Worm (Caenorhabditis elegans) whole organism, young adult: Measurements from ENCODE around the gene dohh-1.
A peak's percentile ranks its signal among the peaks of the same experiment; 100 is the strongest.

Experiments
- B0019.2 ChIP-seq: fragments of 200-800 bp; sonication (Bioruptor generic); conservative IDR thresholded peaks from 2 replicates; pipeline ENCODE4 v1.3.6; 2022; ENCODE audit warnings: missing genetic modification reagents, missing genetic modification characterization, missing compliant biosample characterization
- B0336.3 ChIP-seq: fragments of 200-800 bp; sonication (Bioruptor generic); IDR thresholded peaks from 2 replicates; pipeline ENCODE4 v1.3.6; 2022; ENCODE audit warnings: missing genetic modification characterization, missing compliant biosample characterization
- F49E8.2 ChIP-seq: sonication (generic microtip); optimal IDR thresholded peaks from 3 replicates; lab custom pipeline; 2017; ENCODE audit warnings: missing genetic modification characterization, mild to moderate bottlenecking, missing compliant biosample characterization, antibody characterized with exemption, moderate library complexity; ENCODE audit not compliant: insufficient read depth
- T07F8.4 ChIP-seq: sonication (generic microtip); optimal IDR thresholded peaks from 2 replicates; lab custom pipeline; 2016; ENCODE audit warnings: mild to moderate bottlenecking, missing genetic modification characterization, moderate library complexity, missing compliant biosample characterization
- Y53G8AR.9 ChIP-seq: fragments of 200-800 bp; sonication (Bioruptor generic); conservative IDR thresholded peaks from 2 replicates; pipeline ENCODE4 v1.3.6; 2022; ENCODE audit warnings: missing genetic modification reagents, missing genetic modification characterization, missing compliant biosample characterization
- Y79H2A.3 ChIP-seq: fragments of 200-800 bp; sonication (Bioruptor generic); conservative IDR thresholded peaks from 2 replicates; pipeline ENCODE4 v1.3.6; 2022; ENCODE audit warnings: missing genetic modification reagents, missing genetic modification characterization, missing compliant biosample characterization
- ZK185.1 ChIP-seq: sonication (generic microtip); optimal IDR thresholded peaks from 2 replicates; lab custom pipeline; 2016; ENCODE audit warnings: mild to moderate bottlenecking, missing genetic modification characterization, missing compliant biosample characterization; ENCODE audit not compliant: poor library complexity, severe bottlenecking
- akir-1 ChIP-seq: fragments of 200-800 bp; sonication (Bioruptor generic); optimal IDR thresholded peaks from 2 replicates; lab custom pipeline; 2018; ENCODE audit warnings: mild to moderate bottlenecking, missing genetic modification characterization, moderate library complexity, missing compliant biosample characterization
- ama-1 ChIP-seq, 3 experiments: fragments of 150-350 bp in 1 of 3; sonication (generic microtip) in 2 of 3; optimal IDR thresholded peaks; 2 replicates each; lab custom pipeline; 2014 to 2018; ENCODE audit warnings: missing biosample characterization in 2 of 3, missing genetic modification characterization in 2 of 3, missing genetic modification reagents in 2 of 3
- aptf-2 ChIP-seq: fragments of 200-800 bp; sonication (Bioruptor generic); conservative IDR thresholded peaks from 2 replicates; pipeline ENCODE4 v1.3.6; 2022; ENCODE audit warnings: missing genetic modification reagents, missing genetic modification characterization, missing compliant biosample characterization
- atf-7 ChIP-seq: sonication (generic microtip); optimal IDR thresholded peaks from 2 replicates; lab custom pipeline; 2017; ENCODE audit warnings: mild to moderate bottlenecking, missing genetic modification characterization, missing compliant biosample characterization
- athp-1 ChIP-seq: sonication (generic microtip); optimal IDR thresholded peaks from 2 replicates; lab custom pipeline; 2017; ENCODE audit warnings: mild to moderate bottlenecking, missing genetic modification characterization, missing compliant biosample characterization
- attf-6 ChIP-seq: fragments of 200-800 bp; sonication (Bioruptor generic); IDR thresholded peaks from 2 replicates; pipeline ENCODE4 v1.3.6; 2022; ENCODE audit warnings: missing genetic modification reagents, missing genetic modification characterization, missing compliant biosample characterization
- ccch-3 ChIP-seq: fragments of 200-800 bp; sonication (Bioruptor generic); optimal IDR thresholded peaks from 2 replicates; lab custom pipeline; 2018; ENCODE audit warnings: mild to moderate bottlenecking, missing genetic modification characterization, missing compliant biosample characterization
- cebp-1 ChIP-seq, 2 experiments: fragments of 200-800 bp in 1 of 2; sonication (Bioruptor generic) in 1 of 2; sonication (generic microtip) in 1 of 2; IDR thresholded peaks in 1 of 2; optimal IDR thresholded peaks in 1 of 2; 2 replicates each; pipeline versions ENCODE4 v1.3.6 to Lab custom; 2017 to 2022; ENCODE audit warnings: missing compliant biosample characterization in 2 of 2, missing genetic modification characterization in 2 of 2, mild to moderate bottlenecking in 1 of 2, missing genetic modification reagents in 1 of 2, moderate library complexity in 1 of 2
- ceh-100 ChIP-seq: fragments of 200-800 bp; sonication (Bioruptor generic); IDR thresholded peaks from 2 replicates; pipeline ENCODE4 v1.3.6; 2022; ENCODE audit warnings: missing genetic modification reagents, missing genetic modification characterization, missing compliant biosample characterization
- ceh-58 ChIP-seq: fragments of 200-800 bp; sonication (Bioruptor generic); IDR thresholded peaks from 2 replicates; pipeline ENCODE4 v1.3.6; 2022; ENCODE audit warnings: missing genetic modification characterization, missing compliant biosample characterization
- chd-7 ChIP-seq: sonication (generic microtip); optimal IDR thresholded peaks from 2 replicates; lab custom pipeline; 2016; ENCODE audit warnings: mild to moderate bottlenecking, missing genetic modification characterization, moderate library complexity, missing compliant biosample characterization
- dpff-1 ChIP-seq: sonication (generic microtip); optimal IDR thresholded peaks from 2 replicates; lab custom pipeline; 2017; ENCODE audit warnings: mild to moderate bottlenecking, missing genetic modification characterization, missing compliant biosample characterization
- efl-1 ChIP-seq: fragments of 150-350 bp; optimal IDR thresholded peaks from 2 replicates; lab custom pipeline; 2014; ENCODE audit warnings: missing biosample characterization, missing genetic modification reagents, missing genetic modification characterization
- egl-18 ChIP-seq: fragments of 200-800 bp; sonication (Bioruptor generic); IDR thresholded peaks from 2 replicates; pipeline ENCODE4 v1.3.6; 2022; ENCODE audit warnings: missing genetic modification reagents, missing genetic modification characterization, missing compliant biosample characterization
- egl-44 ChIP-seq: fragments of 200-800 bp; sonication (Bioruptor generic); IDR thresholded peaks from 2 replicates; pipeline ENCODE4 v1.3.6; 2022; ENCODE audit warnings: missing genetic modification reagents, missing genetic modification characterization, missing compliant biosample characterization
- hlh-26 ChIP-seq: fragments of 200-800 bp; sonication (Bioruptor generic); conservative IDR thresholded peaks from 2 replicates; pipeline ENCODE4 v1.3.6; 2022; ENCODE audit warnings: missing genetic modification reagents, missing genetic modification characterization, missing compliant biosample characterization
- hmg-1.2 ChIP-seq: fragments of 200-800 bp; sonication (Bioruptor generic); IDR thresholded peaks from 2 replicates; pipeline ENCODE4 v1.3.6; 2022; ENCODE audit warnings: missing genetic modification reagents, missing genetic modification characterization, missing compliant biosample characterization
- hrde-1 ChIP-seq: sonication (generic microtip); optimal IDR thresholded peaks from 2 replicates; lab custom pipeline; 2016; ENCODE audit warnings: missing genetic modification characterization, mild to moderate bottlenecking, missing compliant biosample characterization, moderate library complexity, missing genotype, missing genetic modification reagents, borderline replicate concordance
- hsf-1 ChIP-seq: fragments of 200-800 bp; sonication (Bioruptor generic); IDR thresholded peaks from 2 replicates; pipeline ENCODE4 v1.3.6; 2022; ENCODE audit warnings: missing genetic modification reagents, missing genetic modification characterization, missing compliant biosample characterization
- let-526 ChIP-seq: fragments of 200-800 bp; sonication (Bioruptor generic); IDR thresholded peaks from 2 replicates; pipeline ENCODE4 v1.3.6; 2022; ENCODE audit warnings: missing genetic modification reagents, missing genetic modification characterization, missing compliant biosample characterization
- lin-54 ChIP-seq: fragments of 200-800 bp; sonication (Bioruptor generic); optimal IDR thresholded peaks from 2 replicates; lab custom pipeline; 2018; ENCODE audit warnings: mild to moderate bottlenecking, missing genetic modification characterization, missing compliant biosample characterization
- madf-3 ChIP-seq: fragments of 200-800 bp; sonication (Bioruptor generic); IDR thresholded peaks from 2 replicates; pipeline ENCODE4 v1.3.6; 2022; ENCODE audit warnings: missing genetic modification reagents, missing genetic modification characterization, missing compliant biosample characterization
- mxl-1 ChIP-seq: sonication (generic microtip); optimal IDR thresholded peaks from 2 replicates; lab custom pipeline; 2016; ENCODE audit warnings: missing genetic modification characterization, missing compliant biosample characterization
- nfyb-1 ChIP-seq: fragments of 200-800 bp; sonication (Bioruptor generic); IDR thresholded peaks from 2 replicates; pipeline ENCODE4 v1.3.6; 2022; ENCODE audit warnings: missing genetic modification reagents, missing genetic modification characterization, missing compliant biosample characterization
- nhr-80 ChIP-seq: sonication (generic microtip); optimal IDR thresholded peaks from 2 replicates; lab custom pipeline; 2016; ENCODE audit warnings: missing genetic modification characterization, missing compliant biosample characterization
- nhr-90 ChIP-seq: sonication (generic microtip); optimal IDR thresholded peaks from 2 replicates; lab custom pipeline; 2016; ENCODE audit warnings: missing genotype, mild to moderate bottlenecking, missing genetic modification characterization, missing compliant biosample characterization
- pha-4 ChIP-seq: fragments of 150-350 bp; sonication (generic microtip); optimal IDR thresholded peaks from 2 replicates; lab custom pipeline; 2014; ENCODE audit warnings: missing biosample characterization, missing genetic modification reagents, missing genetic modification characterization
- rpc-1 ChIP-seq, 2 experiments: fragments of 150-350 bp in 1 of 2; sonication (generic microtip) in 1 of 2; optimal IDR thresholded peaks; 2 replicates each; lab custom pipeline; 2014 to 2018; ENCODE audit warnings: missing biosample characterization in 1 of 2, missing genetic modification characterization in 1 of 2, missing genetic modification reagents in 1 of 2, missing genotype in 1 of 2
- snpc-1.3 ChIP-seq: sonication (generic microtip); optimal IDR thresholded peaks from 2 replicates; lab custom pipeline; 2017; ENCODE audit warnings: missing genetic modification characterization, mild to moderate bottlenecking, missing compliant biosample characterization, antibody characterized with exemption, moderate library complexity, missing genotype, missing genetic modification reagents; ENCODE audit not compliant: insufficient read depth
- snpc-3.4 ChIP-seq: sonication (generic microtip); optimal IDR thresholded peaks from 2 replicates; lab custom pipeline; 2017; ENCODE audit warnings: missing genetic modification characterization, mild to moderate bottlenecking, missing compliant biosample characterization, antibody characterized with exemption, moderate library complexity, missing genotype, missing genetic modification reagents
- snpc-4 ChIP-seq, 5 experiments: fragments of 150-350 bp in 1 of 5; sonication (generic microtip) in 4 of 5; optimal IDR thresholded peaks; 2 replicates each; lab custom pipeline; 2014 to 2018; ENCODE audit warnings: missing genetic modification characterization in 5 of 5, missing biosample characterization in 3 of 5, antibody characterized with exemption in 2 of 5, mild to moderate bottlenecking in 2 of 5, missing compliant biosample characterization in 2 of 5, missing genotype in 2 of 5, moderate library complexity in 2 of 5, missing genetic modification reagents in 1 of 5
- somi-1 ChIP-seq: fragments of 200-800 bp; sonication (Bioruptor generic); optimal IDR thresholded peaks from 2 replicates; lab custom pipeline; 2018; ENCODE audit warnings: mild to moderate bottlenecking, missing genetic modification characterization, missing compliant biosample characterization
- sptf-2 ChIP-seq: fragments of 200-800 bp; sonication (Bioruptor generic); optimal IDR thresholded peaks from 2 replicates; lab custom pipeline; 2018; ENCODE audit warnings: mild to moderate bottlenecking, missing genetic modification characterization, missing compliant biosample characterization
- tbp1 ChIP-seq: fragments of 200-800 bp; sonication (Bioruptor generic); optimal IDR thresholded peaks from 2 replicates; lab custom pipeline; 2018; ENCODE audit warnings: mild to moderate bottlenecking, missing genetic modification characterization, missing compliant biosample characterization
- zfh-2 ChIP-seq: fragments of 200-800 bp; sonication (Bioruptor generic); conservative IDR thresholded peaks from 2 replicates; pipeline ENCODE4 v1.3.6; 2022; ENCODE audit warnings: missing genetic modification reagents, missing genetic modification characterization, missing compliant biosample characterization
- zim-3 ChIP-seq: sonication (generic microtip); optimal IDR thresholded peaks from 2 replicates; lab custom pipeline; 2017; ENCODE audit warnings: mild to moderate bottlenecking, missing genetic modification characterization, moderate library complexity, missing compliant biosample characterization
- ztf-28 ChIP-seq: fragments of 200-800 bp; sonication (Bioruptor generic); IDR thresholded peaks from 2 replicates; pipeline ENCODE4 v1.3.6; 2022; ENCODE audit warnings: missing genetic modification reagents, missing genetic modification characterization, missing compliant biosample characterization

The dohh-1 gene

DNA sequence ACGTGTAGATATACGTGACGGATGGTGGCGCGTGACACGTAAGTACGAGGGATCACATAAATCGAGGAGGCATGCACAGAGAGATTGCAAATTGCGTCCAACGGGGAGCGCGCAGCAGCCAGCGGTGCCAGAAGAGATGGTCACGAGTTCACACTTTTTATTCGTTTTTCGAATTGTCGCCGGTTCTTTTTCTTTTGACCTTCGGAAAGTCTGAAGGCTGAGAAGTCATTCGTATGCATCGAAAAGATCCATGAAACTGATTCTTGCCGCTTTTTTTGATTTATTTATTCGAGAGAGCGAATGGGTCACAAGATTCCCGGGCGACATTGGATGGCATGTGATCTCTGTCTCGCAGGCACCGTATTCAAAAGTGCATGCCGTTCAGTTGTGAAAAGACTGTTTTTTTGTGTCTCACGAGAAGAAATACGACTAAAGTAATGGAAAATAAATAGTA is 20.8 kb upstream of the dohh-1 start (continued):
- TF ChIP-seq nfyb-1 (0 out of 2 replicates have a peak, but pooled peaks have one; percentile 50), snpc-4 (GFP tag; optimal IDR thresholded peaks at IDR 0.05; lab: Kevin White, UChicago) (no peak), snpc-4 (tag; optimal IDR thresholded peaks at IDR 0.05; lab: Kevin White, UChicago) (peak in 1 of 4 experiments; percentile 39), zfh-2 (GFP tag; lab: Robert Waterston, UW) (peak; percentile 78), ama-1 (optimal IDR thresholded peaks at IDR 0.05; lab: Kevin White, UChicago) (no peak), ama-1 (GFP tag; optimal IDR thresholded peaks at IDR 0.05; lab: Kevin White, UChicago) (no peak), let-526 (no peak), nhr-90 (no peak), atf-7 (tag; lab: Kevin White, UChicago) (no peak), ztf-28 (GFP tag; lab: Robert Waterston, UW) (no peak), ceh-100 (no peak)

- TF ChIP-seq zim-3 (tag; lab: Kevin White, UChicago) (peak; percentile 62), F49E8.2 (tag; lab: Kevin White, UChicago) (peak; percentile 81), efl-1 (no peak), attf-6 (GFP tag; lab: Robert Waterston, UW) (0 out of 2 replicates have a peak, but pooled peaks have one; percentile 10), sptf-2 (GFP tag; lab: Kevin White, UChicago) (no peak), pha-4 (tag; lab: Kevin White, UChicago) (no peak), hsf-1 (GFP tag; lab: Robert Waterston, UW) (peak; percentile 53), mxl-1 (tag; lab: Kevin White, UChicago) (no peak), snpc-3.4 (tag; lab: Kevin White, UChicago) (peak; percentile 81), snpc-1.3 (peak; percentile 11), Y79H2A.3 (GFP tag; lab: Robert Waterston, UW) (0 out of 2 replicates have a peak, but pooled peaks have one; percentile 39), cebp-1 (GFP tag; IDR thresholded peaks at IDR 0.05; lab: Robert Waterston, UW) (no peak), cebp-1 (tag; optimal IDR thresholded peaks at IDR 0.05; lab: Kevin White, UChicago) (peak; percentile 48), lin-54 (peak; percentile 23), ztf-28 (GFP tag; lab: Robert Waterston, UW) (no peak), hrde-1 (tag; lab: Kevin White, UChicago) (peak; percentile 54), madf-3 (GFP tag; lab: Robert Waterston, UW) (peak; percentile 69; the same call in 1 of the 2 replicates), ZK185.1 (peak; percentile 6), akir-1 (GFP tag; lab: Kevin White, UChicago) (no peak), rpc-1 (optimal IDR thresholded peaks at IDR 0.05; lab: Kevin White, UChicago) (no peak), rpc-1 (tag; optimal IDR thresholded peaks at IDR 0.05; lab: Kevin White, UChicago) (no peak), T07F8.4 (tag; lab: Kevin White, UChicago) (no peak), tbp1 (GFP tag; lab: Kevin White, UChicago) (peak; percentile 9), athp-1 (tag; lab: Kevin White, UChicago) (peak; percentile 44), B0019.2 (GFP tag; lab: Robert Waterston, UW) (no peak), nhr-90 (peak; percentile 4), aptf-2 (GFP tag; lab: Robert Waterston, UW) (no peak), ceh-58 (no peak), B0336.3 (GFP tag; lab: Robert Waterston, UW) (peak; percentile 31; the same call in 1 of the 2 replicates), nhr-80 (tag; lab: Kevin White, UChicago) (no peak), hlh-26 (GFP tag; lab: Robert Waterston, UW) (no peak), chd-7 (tag; lab: Kevin White, UChicago) (no peak), dpff-1 (tag; lab: Kevin White, UChicago) (no peak), egl-18 (no peak), somi-1 (GFP tag; lab: Kevin White, UChicago) (no peak), ccch-3 (GFP tag; lab: Kevin White, UChicago) (no peak), hmg-1.2 (GFP tag; lab: Robert Waterston, UW) (no peak), egl-44 (GFP tag; lab: Robert Waterston, UW) (no peak), Y53G8AR.9 (GFP tag; lab: Robert Waterston, UW) (0 out of 2 replicates have a peak, but pooled peaks have one; percentile 11)
Measured at ce11 chrII:10559671-10560184, 20.0 kb upstream of the dohh-1 start.
